Worm (Caenorhabditis elegans) whole organism, L4 larva: ENCODE data around the gene col-43.

Experiments
- D1046.2 ChIP-seq: fragments of 200-800 bp; sonication (Bioruptor generic); IDR thresholded peaks from 2 replicates; pipeline ENCODE4 v1.3.6; 2022; ENCODE audit warnings: missing genetic modification characterization, missing compliant biosample characterization
- F49E8.2 ChIP-seq: sonication (generic microtip); optimal IDR thresholded peaks from 2 replicates; lab custom pipeline; 2016; ENCODE audit warnings: missing compliant biosample characterization, mild to moderate bottlenecking, missing genetic modification characterization, borderline replicate concordance
- T26A8.4 ChIP-seq: fragments of 200-800 bp; sonication (Bioruptor generic); IDR thresholded peaks from 2 replicates; pipeline ENCODE4 v1.3.6; 2022; ENCODE audit warnings: missing genetic modification characterization, missing compliant biosample characterization
- Y75B8A.6 ChIP-seq: fragments of 200-800 bp; sonication (Bioruptor generic); IDR thresholded peaks from 2 replicates; pipeline ENCODE4 v1.3.6; 2022; ENCODE audit warnings: missing genetic modification reagents, missing genetic modification characterization, missing compliant biosample characterization
- aly-2 ChIP-seq: sonication (generic microtip); optimal IDR thresholded peaks from 2 replicates; lab custom pipeline; 2018; ENCODE audit warnings: missing biosample characterization, missing genetic modification characterization
- ama-1 ChIP-seq: fragments of 150-350 bp; optimal IDR thresholded peaks from 2 replicates; lab custom pipeline; 2014; ENCODE audit warnings: inconsistent platforms, mixed read lengths
- arid-1 ChIP-seq: fragments of 200-800 bp; sonication (Bioruptor generic); conservative IDR thresholded peaks from 2 replicates; pipeline ENCODE4 v1.3.6; 2022; ENCODE audit warnings: missing genetic modification reagents, missing genetic modification characterization, missing compliant biosample characterization
- attf-4 ChIP-seq: sonication (generic microtip); optimal IDR thresholded peaks from 3 replicates; lab custom pipeline; 2017; ENCODE audit warnings: missing biosample characterization, missing genetic modification characterization
- ctbp-1 ChIP-seq: fragments of 200-800 bp; sonication (Bioruptor generic); IDR thresholded peaks from 2 replicates; pipeline ENCODE4 v1.3.6; 2022; ENCODE audit warnings: missing genetic modification reagents, missing genetic modification characterization, missing compliant biosample characterization
- daf-16 ChIP-seq, 3 experiments: sonication (generic microtip); optimal IDR thresholded peaks; 2 replicates each; lab custom pipeline; 2016 to 2017; ENCODE audit warnings: missing genetic modification characterization in 3 of 3, missing genetic modification reagents in 3 of 3, mild to moderate bottlenecking in 2 of 3, missing compliant biosample characterization in 2 of 3, missing biosample characterization in 1 of 3, moderate library complexity in 1 of 3
- dmd-8 ChIP-seq: fragments of 200-800 bp; sonication (Bioruptor generic); IDR thresholded peaks from 2 replicates; pipeline ENCODE4 v1.3.6; 2022; ENCODE audit warnings: missing genetic modification characterization, missing compliant biosample characterization
- dmd-9 ChIP-seq: fragments of 200-800 bp; sonication (Bioruptor generic); IDR thresholded peaks from 2 replicates; pipeline ENCODE4 v1.3.6; 2022; ENCODE audit warnings: missing genetic modification reagents, missing genetic modification characterization, missing compliant biosample characterization
- dpl-1 ChIP-seq: fragments of 150-350 bp; optimal IDR thresholded peaks from 2 replicates; lab custom pipeline; 2014; ENCODE audit warnings: missing biosample characterization, missing genetic modification reagents, missing genetic modification characterization
- egl-43 ChIP-seq: fragments of 200-800 bp; sonication (Bioruptor generic); IDR thresholded peaks from 2 replicates; pipeline ENCODE4 v1.3.6; 2022; ENCODE audit warnings: missing genetic modification reagents, missing genetic modification characterization, missing compliant biosample characterization
- fkh-10 ChIP-seq: fragments of 150-350 bp; optimal IDR thresholded peaks from 2 replicates; lab custom pipeline; 2014; ENCODE audit warnings: missing biosample characterization, missing genetic modification reagents, missing genetic modification characterization
- fos-1 ChIP-seq: fragments of 150-350 bp; optimal IDR thresholded peaks from 2 replicates; lab custom pipeline; 2014; ENCODE audit warnings: missing biosample characterization, missing genetic modification characterization
- gei-8 ChIP-seq: fragments of 200-800 bp; sonication (Bioruptor generic); optimal IDR thresholded peaks from 2 replicates; lab custom pipeline; 2018; ENCODE audit warnings: mild to moderate bottlenecking, missing genetic modification characterization, missing compliant biosample characterization
- hif-1 ChIP-seq, 2 experiments: sonication (generic microtip); optimal IDR thresholded peaks; 2 replicates each; lab custom pipeline; 2016 to 2017; ENCODE audit warnings: missing compliant biosample characterization in 2 of 2, missing genetic modification characterization in 2 of 2, missing genetic modification reagents in 2 of 2, missing genotype in 2 of 2, mild to moderate bottlenecking in 1 of 2
- hlh-30 ChIP-seq: sonication (generic microtip); optimal IDR thresholded peaks from 2 replicates; lab custom pipeline; 2017; ENCODE audit warnings: antibody characterized with exemption, mild to moderate bottlenecking, missing genetic modification characterization, missing compliant biosample characterization; ENCODE audit not compliant: insufficient read depth
- jun-1 ChIP-seq: fragments of 150-350 bp; optimal IDR thresholded peaks from 2 replicates; lab custom pipeline; 2014; ENCODE audit warnings: missing biosample characterization, missing genetic modification reagents, missing genetic modification characterization
- lim-7 ChIP-seq: fragments of 200-800 bp; sonication (Bioruptor generic); IDR thresholded peaks from 2 replicates; pipeline ENCODE4 v1.3.6; 2022; ENCODE audit warnings: missing genetic modification characterization, missing compliant biosample characterization
- lin-29 ChIP-seq: fragments of 200-800 bp; sonication (Bioruptor generic); IDR thresholded peaks from 2 replicates; pipeline ENCODE4 v1.3.6; 2022; ENCODE audit warnings: missing genetic modification reagents, missing genetic modification characterization, missing compliant biosample characterization
- lin-38 ChIP-seq: fragments of 200-800 bp; sonication (Bioruptor generic); IDR thresholded peaks from 2 replicates; pipeline ENCODE4 v1.3.6; 2022; ENCODE audit warnings: missing genetic modification reagents, missing genetic modification characterization, missing compliant biosample characterization
- lin-39 ChIP-seq: fragments of 150-350 bp; optimal IDR thresholded peaks from 2 replicates; lab custom pipeline; 2014; ENCODE audit warnings: missing biosample characterization, missing genetic modification reagents, missing genetic modification characterization
- mdt-29 ChIP-seq: fragments of 200-800 bp; sonication (Bioruptor generic); IDR thresholded peaks from 2 replicates; pipeline ENCODE4 v1.3.6; 2022; ENCODE audit warnings: missing genetic modification reagents, missing genetic modification characterization, missing compliant biosample characterization
- mxl-2 ChIP-seq: fragments of 200-800 bp; sonication (Bioruptor generic); conservative IDR thresholded peaks from 2 replicates; pipeline ENCODE4 v1.3.6; 2022; ENCODE audit warnings: missing genetic modification reagents, missing genetic modification characterization, missing compliant biosample characterization
- nhr-11 ChIP-seq: fragments of 150-350 bp; optimal IDR thresholded peaks from 2 replicates; lab custom pipeline; 2014; ENCODE audit warnings: missing biosample characterization, missing genetic modification characterization
- nhr-237 ChIP-seq: sonication (generic microtip); optimal IDR thresholded peaks from 2 replicates; lab custom pipeline; 2017; ENCODE audit warnings: missing biosample characterization, missing genetic modification characterization
- nhr-28 ChIP-seq: fragments of 150-350 bp; optimal IDR thresholded peaks from 2 replicates; lab custom pipeline; 2014; ENCODE audit warnings: missing biosample characterization, missing genetic modification characterization
- nhr-41 ChIP-seq: fragments of 200-800 bp; sonication (Bioruptor generic); IDR thresholded peaks from 2 replicates; pipeline ENCODE4 v1.3.6; 2022; ENCODE audit warnings: missing genetic modification reagents, missing genetic modification characterization, missing compliant biosample characterization
- nhr-42 ChIP-seq: fragments of 200-800 bp; sonication (Bioruptor generic); IDR thresholded peaks from 2 replicates; pipeline ENCODE4 v1.3.6; 2022; ENCODE audit warnings: missing genetic modification characterization, missing compliant biosample characterization
- nhr-48 ChIP-seq: sonication (generic microtip); optimal IDR thresholded peaks from 2 replicates; lab custom pipeline; 2016; ENCODE audit warnings: mild to moderate bottlenecking, missing genetic modification characterization, missing compliant biosample characterization
- nhr-76 ChIP-seq: fragments of 150-350 bp; optimal IDR thresholded peaks from 2 replicates; lab custom pipeline; 2014; ENCODE audit warnings: missing biosample characterization, missing genetic modification characterization
- pha-4 ChIP-seq, 2 experiments: fragments of 150-350 bp in 1 of 2; fragments of 200-800 bp in 1 of 2; sonication (Bioruptor generic) in 1 of 2; IDR thresholded peaks in 1 of 2; optimal IDR thresholded peaks in 1 of 2; 2 replicates each; pipeline versions ENCODE4 v1.3.6 to Lab custom; 2014 to 2022; ENCODE audit warnings: missing genetic modification characterization in 2 of 2, missing genetic modification reagents in 2 of 2, missing biosample characterization in 1 of 2, missing compliant biosample characterization in 1 of 2
- php-3 ChIP-seq: fragments of 200-800 bp; sonication (Bioruptor generic); IDR thresholded peaks from 2 replicates; pipeline ENCODE4 v1.3.6; 2022; ENCODE audit warnings: missing genetic modification reagents, missing genetic modification characterization, missing compliant biosample characterization
- set-16 ChIP-seq: fragments of 200-800 bp; sonication (Bioruptor generic); IDR thresholded peaks from 2 replicates; pipeline ENCODE4 v1.3.6; 2022; ENCODE audit warnings: missing genetic modification reagents, missing genetic modification characterization, missing compliant biosample characterization
- unc-130 ChIP-seq: sonication (generic microtip); optimal IDR thresholded peaks from 2 replicates; lab custom pipeline; 2016; ENCODE audit warnings: missing genetic modification reagents, missing genetic modification characterization, missing compliant biosample characterization
- zfp-2 ChIP-seq: sonication (generic microtip); optimal IDR thresholded peaks from 2 replicates; lab custom pipeline; 2016; ENCODE audit warnings: mild to moderate bottlenecking, missing genetic modification characterization, missing compliant biosample characterization
- ztf-7 ChIP-seq: fragments of 150-350 bp; optimal IDR thresholded peaks from 2 replicates; lab custom pipeline; 2014; ENCODE audit warnings: missing biosample characterization, missing genetic modification characterization

col-43 gene

ce11 chrV:8026343-8026742 is 24.4 kb downstream of the col-43 start, which contains the start of gene F43H9.4 (continued):
- TF ChIP-seq hlh-30 (tag; lab: Kevin White, UChicago) (peak; percentile 55), php-3 (GFP tag; lab: Robert Waterston, UW) (no peak), nhr-76 (no peak), unc-130 (GFP tag; lab: Kevin White, UChicago) (no peak), nhr-28 (tag; lab: Kevin White, UChicago) (peak; percentile 75), mxl-2 (no peak), T26A8.4 (GFP tag; lab: Robert Waterston, UW) (no peak)

ce11 chrV:8025259-8025658 is 25.5 kb downstream of the col-43 start:
- TF ChIP-seq ctbp-1 (GFP tag; lab: Robert Waterston, UW) = no peak
- no peak for TF ChIP-seq Y75B8A.6 (GFP tag; lab: Robert Waterston, UW)
- TF ChIP-seq daf-16 (GFP tag; optimal IDR thresholded peaks at IDR 0.05; lab: Kevin White, UChicago) = no peak
- no peak for TF ChIP-seq daf-16 (tag; optimal IDR thresholded peaks at IDR 0.05; lab: Kevin White, UChicago)
- TF ChIP-seq nhr-11 (tag; lab: Kevin White, UChicago) = no peak
- TF ChIP-seq dmd-8 (GFP tag; lab: Robert Waterston, UW) = no peak
- TF ChIP-seq attf-4 (tag; lab: Kevin White, UChicago) = no peak
- no peak for TF ChIP-seq egl-43 (GFP tag; lab: Robert Waterston, UW)
- no peak for TF ChIP-seq fos-1 (tag; lab: Kevin White, UChicago)
- no peak for TF ChIP-seq dmd-9 (GFP tag; lab: Robert Waterston, UW)
- no peak for TF ChIP-seq lin-38 (GFP tag; lab: Robert Waterston, UW)
- no peak for TF ChIP-seq nhr-42 (GFP tag; lab: Robert Waterston, UW)
- no peak for TF ChIP-seq jun-1
- peak; percentile 64 for TF ChIP-seq nhr-28 (tag; lab: Kevin White, UChicago)
- TF ChIP-seq mdt-29 = no peak
- TF ChIP-seq lim-7 = no peak
- no peak for TF ChIP-seq pha-4 (GFP tag; IDR thresholded peaks at IDR 0.05; lab: Robert Waterston, UW)
- no peak for TF ChIP-seq pha-4 (tag; optimal IDR thresholded peaks at IDR 0.05; lab: Kevin White, UChicago)
- no peak for TF ChIP-seq lin-39
- TF ChIP-seq dpl-1 (GFP tag; lab: Kevin White, UChicago) = no peak
- TF ChIP-seq nhr-237 (tag; lab: Kevin White, UChicago) = no peak
- no peak for TF ChIP-seq ama-1 (lab: Kevin White, UChicago)
- TF ChIP-seq unc-130 (GFP tag; lab: Kevin White, UChicago) = no peak
- no peak for TF ChIP-seq set-16 (GFP tag; lab: Robert Waterston, UW)
- peak; percentile 23 for TF ChIP-seq hlh-30 (tag; lab: Kevin White, UChicago)
- TF ChIP-seq gei-8 (GFP tag; lab: Kevin White, UChicago) = no peak
- TF ChIP-seq nhr-48 (tag; lab: Kevin White, UChicago) = no peak
- TF ChIP-seq arid-1 = no peak
- no peak for TF ChIP-seq F49E8.2 (tag; lab: Kevin White, UChicago)
- no peak for TF ChIP-seq zfp-2 (tag; lab: Kevin White, UChicago)
- no peak for TF ChIP-seq lin-29 (GFP tag; lab: Robert Waterston, UW)
- no peak for TF ChIP-seq nhr-41
- TF ChIP-seq ztf-7 (tag; lab: Kevin White, UChicago) = peak; percentile 83
- TF ChIP-seq aly-2 (tag; lab: Kevin White, UChicago) = no peak
- TF ChIP-seq hif-1 (tag; optimal IDR thresholded peaks at IDR 0.05; lab: Kevin White, UChicago) = peak in 1 of 2 experiments; percentile 43
- TF ChIP-seq D1046.2 (GFP tag; lab: Robert Waterston, UW) = no peak
- TF ChIP-seq fkh-10 (GFP tag; lab: Kevin White, UChicago) = no peak
